Fruit fly (Drosophila melanogaster) ovary, adult (tissue): ENCODE measurements around the gene Atg14.
A peak's percentile ranks its signal among the peaks of the same experiment; 100 is the strongest.

ENCODE experiments used
- CG17801 ChIP-seq: fragments of 200-800 bp; optimal IDR thresholded peaks from 2 replicates; lab custom pipeline; 2019; ENCODE audit warnings: missing biosample characterization, mild to moderate bottlenecking, missing genetic modification characterization, moderate library complexity; ENCODE audit not compliant: partially characterized antibody

Atg14 gene

DNA sequence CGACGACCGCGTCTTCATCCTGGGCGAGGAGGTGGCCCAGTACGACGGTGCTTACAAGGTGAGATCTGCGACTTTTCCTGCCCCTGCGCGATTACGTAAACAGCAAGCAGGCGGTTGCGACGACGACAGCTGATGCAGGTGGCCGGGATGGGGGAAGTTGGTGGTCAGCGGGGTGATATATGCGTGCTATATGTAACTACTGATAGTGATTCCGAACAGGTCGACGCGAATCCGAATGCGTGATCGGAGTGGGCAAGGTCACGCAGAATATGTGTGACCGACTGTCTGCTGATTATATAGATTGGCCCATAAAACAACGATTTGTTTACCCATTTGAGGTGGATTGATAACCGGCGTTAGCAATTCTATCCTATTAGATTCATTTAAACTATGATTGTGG lies 2.8 kb upstream of the Atg14 start:
- no peak for TF ChIP-seq CG17801 (GFP tag; lab: Kevin White, UChicago)

DNA sequence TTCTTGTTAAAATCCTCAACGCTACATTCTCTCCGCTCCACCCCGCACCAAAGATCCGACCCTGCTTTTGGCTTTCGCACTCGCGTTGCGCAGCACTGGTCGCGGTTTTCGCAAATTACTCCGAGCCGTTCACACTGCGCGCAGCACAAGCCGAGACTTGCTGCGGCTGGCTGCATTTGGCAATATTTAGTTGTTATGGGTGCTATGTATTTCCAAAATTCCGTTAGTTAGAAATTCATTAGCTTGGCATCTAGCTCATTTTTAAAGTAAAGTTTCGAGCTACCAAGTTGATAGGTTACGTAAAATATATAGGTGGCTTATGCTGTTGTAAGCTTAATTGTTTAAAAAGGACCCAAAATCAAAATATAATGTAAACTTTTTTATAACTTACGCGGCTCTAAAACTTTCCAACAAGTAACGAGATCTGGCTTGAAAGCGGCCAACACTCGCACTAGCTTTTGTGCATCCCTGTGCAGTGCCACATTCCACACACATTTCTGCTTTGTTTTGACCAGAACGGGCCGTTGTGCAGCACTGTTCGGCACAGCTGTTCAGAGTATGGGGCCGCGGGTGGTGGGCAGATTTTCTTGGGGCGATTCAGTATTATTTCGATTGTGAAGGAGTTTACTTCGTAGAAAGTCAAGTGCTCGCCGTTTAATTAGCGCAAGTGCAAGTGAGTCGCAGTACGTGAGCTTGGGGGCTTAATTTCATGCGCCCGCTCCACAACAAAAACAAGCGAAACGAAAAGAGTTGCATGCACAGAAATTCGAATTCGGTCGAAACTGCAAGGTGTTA lies 6.8 kb downstream of the Atg14 start, which contains the start of the genes yem and Ctl2:
Gene yem, minus strand, starts transcription at position 63 of the 795 bp plus-strand sequence.
Gene Ctl2, plus strand, starts transcription at position 554 of the 795 bp plus-strand sequence.
- peak; percentile 41 for TF ChIP-seq CG17801 (GFP tag; lab: Kevin White, UChicago)

DNA sequence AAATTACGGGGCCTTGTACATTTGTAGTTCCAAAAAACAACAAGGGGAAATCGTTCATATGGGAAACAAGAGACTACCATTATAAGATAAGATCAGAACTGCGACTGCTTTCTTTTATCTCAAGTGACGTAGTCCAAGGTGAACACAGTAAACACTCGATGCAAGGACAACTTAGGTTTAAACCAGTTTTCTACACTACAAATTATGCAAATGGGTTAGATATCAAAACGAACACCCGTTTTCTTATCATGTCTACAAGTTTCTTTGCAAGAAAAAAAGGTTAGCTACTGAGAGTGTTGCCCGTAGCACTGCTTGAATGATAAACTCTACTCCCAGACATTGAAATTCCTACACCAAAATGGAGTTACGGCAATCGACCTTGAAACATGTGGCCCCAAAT lies 7.9 kb downstream of the Atg14 start:
- peak; percentile 76 for TF ChIP-seq CG17801 (GFP tag; lab: Kevin White, UChicago)

DNA sequence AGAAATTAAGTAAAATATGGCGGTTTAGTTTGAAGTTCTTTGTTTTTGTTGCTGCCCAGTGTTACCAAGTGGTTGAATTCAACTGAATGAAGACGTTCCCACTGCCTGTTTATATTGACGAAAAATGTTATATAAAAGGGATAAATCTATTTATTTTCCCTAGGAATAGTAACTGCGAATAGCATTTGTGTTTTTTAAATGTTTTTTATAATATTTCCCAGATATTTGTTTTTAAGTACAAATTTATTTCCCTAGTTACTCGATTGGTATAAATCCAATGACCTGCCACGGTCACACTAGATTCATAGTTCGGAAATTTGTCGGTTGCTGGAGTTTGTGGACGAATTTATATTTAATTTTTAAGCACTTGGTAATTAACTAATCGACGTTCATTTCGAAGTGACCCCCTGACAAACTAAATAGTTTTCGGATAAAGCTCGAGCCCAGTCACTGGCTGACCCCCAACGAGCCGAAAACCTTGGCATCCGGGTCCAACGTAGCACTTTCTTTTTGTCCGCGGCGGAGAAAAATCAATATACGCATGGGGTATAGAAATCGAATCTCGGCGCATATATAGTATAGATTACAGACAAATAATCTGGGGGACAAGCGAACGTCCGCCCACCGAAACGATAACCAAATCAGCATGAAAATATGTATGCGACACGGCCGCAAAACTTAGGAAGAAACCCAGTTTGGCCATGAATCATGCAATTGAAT lies 14.9 kb downstream of the Atg14 start, which contains the start of the genes dgt6 and Vha100-1:
Gene dgt6, minus strand, starts transcription at position 71 of the 720 bp plus-strand sequence.
Gene Vha100-1, plus strand, starts transcription at position 292 of the 720 bp plus-strand sequence.
- peak; percentile 36 for TF ChIP-seq CG17801 (GFP tag; lab: Kevin White, UChicago)

DNA sequence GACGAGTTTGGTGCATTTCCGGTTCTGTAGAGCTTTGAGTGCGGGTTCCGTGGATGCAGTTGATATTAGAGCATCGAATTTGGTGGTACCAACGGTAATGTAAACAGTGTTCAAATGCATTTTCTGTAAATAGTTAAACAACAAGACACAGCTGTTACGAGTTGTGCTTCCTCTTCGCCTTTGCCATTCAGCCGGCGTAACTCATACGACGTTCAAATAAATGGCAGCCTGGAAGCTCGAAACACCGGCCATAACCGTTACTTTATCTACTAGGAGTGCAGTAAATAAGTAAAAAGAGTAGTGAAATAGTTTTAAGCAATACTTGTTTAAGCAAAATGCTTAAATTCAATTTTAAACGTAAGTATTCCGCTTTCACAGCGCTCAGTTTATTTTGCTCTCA lies 22.2 kb downstream of the Atg14 start, which contains the start of the genes Alg13 and superdeath:
Gene Alg13, minus strand, starts transcription at position 167 of the 400 bp plus-strand sequence.
Gene superdeath, plus strand, starts transcription at position 256 of the 400 bp plus-strand sequence.
- TF ChIP-seq CG17801 (GFP tag; lab: Kevin White, UChicago) = no peak

DNA sequence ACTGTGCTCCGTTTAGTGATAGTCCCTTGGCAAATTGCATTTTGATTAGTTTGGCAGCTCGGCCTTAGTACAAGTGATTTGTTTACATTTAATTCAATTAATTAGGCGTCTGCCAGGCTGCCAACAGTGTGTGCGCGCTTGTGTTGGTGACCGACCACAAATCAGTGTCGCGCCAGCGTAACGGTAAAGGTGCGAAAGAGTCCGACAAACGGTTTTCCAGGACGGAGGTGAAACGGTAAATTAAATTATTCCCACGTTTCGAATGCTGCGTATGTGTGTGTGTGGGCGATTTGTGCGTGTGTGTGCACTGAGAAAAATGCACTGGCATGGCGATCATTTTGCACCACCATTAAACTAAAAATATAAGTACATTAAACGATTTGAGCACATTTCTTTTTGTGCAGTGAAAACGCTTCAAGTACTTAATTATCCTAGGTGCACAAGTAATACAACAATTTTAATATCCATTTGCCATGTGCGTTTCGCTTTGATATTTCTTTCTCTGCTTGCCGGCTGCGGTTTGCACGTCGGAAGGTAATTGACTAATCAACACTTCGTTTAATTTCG lies 22.9 kb downstream of the Atg14 start:
- TF ChIP-seq CG17801 (GFP tag; lab: Kevin White, UChicago) = peak; percentile 68

DNA sequence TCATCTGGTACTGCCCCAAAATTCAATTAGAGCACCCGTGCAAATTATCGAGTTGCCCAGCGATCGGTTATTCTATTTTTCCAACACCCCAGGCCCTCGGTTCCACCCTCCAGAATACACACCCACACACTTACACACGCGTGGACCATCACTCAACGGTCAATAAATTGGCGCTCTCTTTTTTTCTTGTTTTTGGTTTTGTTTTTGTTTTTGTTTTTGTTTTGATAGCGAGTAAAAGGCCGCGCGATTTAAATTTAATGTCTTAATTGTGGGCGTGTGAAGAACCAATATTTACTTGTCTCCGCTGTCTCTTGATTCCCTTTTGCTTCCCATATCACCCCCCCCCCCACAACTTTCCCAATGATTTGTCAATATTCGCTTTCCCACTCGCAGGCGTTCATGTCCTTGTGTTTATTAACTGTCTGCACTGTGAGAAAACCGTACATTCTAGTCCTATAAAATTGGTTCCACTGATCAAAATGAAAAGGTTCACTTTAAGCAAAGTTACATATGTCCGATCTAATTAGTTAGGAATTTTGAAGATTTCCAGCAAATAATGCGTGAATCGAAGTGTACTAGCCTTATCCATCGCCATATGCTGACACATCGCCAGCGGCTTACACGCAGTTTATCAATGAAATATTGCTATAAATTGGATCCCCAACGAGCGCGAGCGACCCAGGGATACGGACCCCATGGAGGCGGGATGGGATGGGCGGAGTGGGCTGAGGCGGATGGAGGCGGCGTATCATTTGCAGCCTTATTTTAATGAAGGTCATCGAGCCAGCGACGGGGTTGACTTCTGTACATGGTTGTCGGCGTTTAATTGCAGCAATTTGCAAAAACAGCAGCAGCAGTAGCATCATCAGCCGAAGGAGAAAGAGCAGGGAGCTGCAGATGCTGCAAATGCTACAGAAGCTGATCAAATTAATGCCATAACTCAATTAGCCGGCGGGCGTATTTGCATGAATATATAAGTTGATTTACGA lies 23.9 kb downstream of the Atg14 start:
- TF ChIP-seq CG17801 (GFP tag; lab: Kevin White, UChicago) = no peak

DNA sequence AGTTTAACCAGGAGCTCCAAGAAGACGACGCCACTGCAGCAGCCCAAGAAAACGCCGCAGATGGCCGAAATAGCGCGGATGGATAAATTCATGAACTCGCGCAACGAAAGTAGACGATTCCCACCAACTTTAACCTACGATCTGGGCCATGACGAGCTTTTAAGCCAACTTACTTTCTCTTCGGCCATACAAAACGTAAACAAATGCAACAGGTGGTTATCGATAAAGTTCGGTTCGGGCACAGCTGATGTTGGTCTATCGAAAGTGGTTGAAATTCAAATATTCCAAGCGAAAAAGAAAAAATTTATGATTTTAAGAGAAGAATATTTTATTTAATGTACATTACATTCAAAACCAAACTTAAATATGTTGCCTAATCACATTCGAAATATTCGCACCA lies 30.5 kb downstream of the Atg14 start, which contains the start of gene CG14511:
Gene CG14511, minus strand, starts transcription at position 184 of the 400 bp plus-strand sequence.
- TF ChIP-seq CG17801 (GFP tag; lab: Kevin White, UChicago) = no peak

DNA sequence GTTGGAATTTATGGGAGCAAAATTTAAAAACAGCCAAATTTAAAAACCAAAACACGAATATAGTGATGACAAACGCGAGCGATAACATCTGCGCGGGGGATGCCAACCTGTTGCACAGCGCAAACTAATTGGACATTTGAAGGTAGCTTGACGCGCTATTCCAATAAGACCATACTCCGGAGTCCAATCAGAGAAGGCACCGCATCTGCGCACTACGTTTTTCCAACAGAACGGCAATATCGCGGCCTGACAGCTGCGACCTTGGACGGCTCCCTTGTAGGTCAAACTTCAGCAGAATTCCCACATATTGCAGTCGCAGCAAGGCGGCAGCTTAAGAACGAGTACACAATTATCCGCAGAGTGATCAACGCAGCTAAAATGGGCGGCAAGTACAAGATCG lies 31.9 kb downstream of the Atg14 start, which contains the start of the genes CG11882 and Pglym78:
Gene CG11882, minus strand, starts transcription at position 101 of the 400 bp plus-strand sequence.
Gene Pglym78, plus strand, starts transcription at position 177 of the 400 bp plus-strand sequence.
- no peak for TF ChIP-seq CG17801 (GFP tag; lab: Kevin White, UChicago)

DNA sequence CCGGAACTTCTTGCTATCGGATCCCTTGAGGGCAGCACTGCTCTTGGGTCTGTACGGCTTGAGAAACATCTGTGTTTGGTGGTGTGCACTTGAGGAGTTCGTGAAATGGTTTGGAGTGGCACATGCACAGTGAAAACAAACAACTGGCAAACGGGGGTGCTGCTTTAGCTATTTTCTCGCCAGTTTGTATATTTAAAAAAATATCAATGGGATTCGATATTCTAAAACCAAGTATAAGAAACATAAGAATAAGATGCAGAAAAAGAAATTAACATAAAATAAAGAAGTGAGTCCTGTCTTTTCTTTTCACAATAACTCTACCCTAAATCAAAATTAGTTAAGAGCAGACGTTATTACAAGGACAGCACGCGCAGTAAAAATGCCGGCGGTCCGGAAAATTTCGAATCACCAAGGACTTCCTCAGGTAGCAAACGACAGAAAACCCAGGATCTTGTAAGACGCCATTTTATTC lies 35.5 kb downstream of the Atg14 start, which contains the start of gene eIF2D:
Gene eIF2D, minus strand, starts transcription at position 174 of the 472 bp plus-strand sequence.
- TF ChIP-seq CG17801 (GFP tag; lab: Kevin White, UChicago) = peak; percentile 70

DNA sequence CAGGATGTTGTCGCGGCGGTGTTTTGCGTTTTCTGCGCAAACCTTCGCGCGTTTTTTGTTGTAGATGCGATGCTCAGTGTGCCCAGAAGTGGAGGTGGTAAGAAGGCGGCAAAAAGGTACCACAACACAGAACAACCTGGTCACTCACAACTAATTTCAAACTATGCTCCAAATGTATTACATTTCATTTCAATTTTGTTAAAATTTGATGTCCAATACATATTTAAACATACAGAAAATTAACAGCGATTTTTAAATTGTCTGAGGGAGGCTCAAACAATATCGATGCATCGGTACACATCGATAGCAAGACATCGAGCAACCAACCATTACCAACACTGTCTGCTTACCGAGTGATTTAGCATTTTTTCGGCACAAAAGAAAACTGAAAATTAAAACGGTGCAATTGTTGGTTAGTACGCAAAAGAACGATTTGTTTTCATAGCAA lies 37.0 kb downstream of the Atg14 start, which contains the start of the genes Slbp and Rpn2:
Gene Slbp, minus strand, starts transcription at position 70 of the 448 bp plus-strand sequence.
Gene Rpn2, plus strand, starts transcription at position 328 of the 448 bp plus-strand sequence.
- peak; percentile 62 for TF ChIP-seq CG17801 (GFP tag; lab: Kevin White, UChicago)

DNA sequence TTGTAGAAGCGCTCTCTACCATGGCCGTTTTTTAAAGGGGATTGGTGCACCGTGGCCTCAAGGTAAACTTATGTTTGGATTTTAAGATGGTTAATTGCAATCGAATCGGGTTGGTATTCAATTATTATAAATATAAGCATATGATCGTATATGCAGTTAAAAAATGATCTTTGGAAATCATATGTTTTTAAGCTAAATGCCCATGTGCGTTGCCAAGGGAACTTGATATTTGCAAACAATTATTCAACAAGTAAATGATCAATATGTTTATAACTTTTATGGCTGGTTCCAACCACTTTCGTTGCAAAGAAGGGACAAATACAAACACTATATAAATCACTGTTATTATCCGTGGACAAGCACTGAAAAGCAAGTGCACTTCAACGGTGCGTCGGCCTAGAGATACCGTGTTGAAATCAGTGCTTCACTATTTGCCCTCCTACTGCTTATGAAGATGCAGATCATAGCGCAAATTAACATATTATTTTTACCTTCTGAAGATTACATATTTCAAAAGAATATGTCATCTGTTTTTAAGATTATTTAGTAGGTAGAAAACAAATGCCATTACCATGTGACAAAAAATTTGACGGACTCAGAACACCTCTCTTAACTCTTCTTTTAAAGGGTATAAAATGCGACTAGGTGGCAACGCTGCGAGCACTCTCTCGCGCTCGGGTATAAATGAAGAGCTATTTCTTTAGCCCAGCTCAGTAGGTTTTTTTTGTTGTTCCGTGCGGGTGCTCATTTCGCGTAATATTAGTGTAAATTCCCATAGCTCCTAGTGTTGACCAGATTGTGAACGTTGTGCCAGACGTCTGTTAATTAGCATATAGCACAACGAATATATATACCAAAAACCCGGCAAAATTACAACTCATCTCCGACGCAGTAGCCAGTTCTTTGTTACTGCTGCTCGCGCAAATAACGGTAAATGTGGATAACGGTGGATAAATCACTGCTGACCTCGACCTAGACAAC lies 41.5 kb downstream of the Atg14 start, which contains the start of gene rdog:
Gene rdog, plus strand, starts transcription at position 705 of the 981 bp plus-strand sequence.
- TF ChIP-seq CG17801 (GFP tag; lab: Kevin White, UChicago) = peak; percentile 36
